Worm (Caenorhabditis elegans): ENCODE results near the gene cup-4.

cup-4 gene

DNA sequence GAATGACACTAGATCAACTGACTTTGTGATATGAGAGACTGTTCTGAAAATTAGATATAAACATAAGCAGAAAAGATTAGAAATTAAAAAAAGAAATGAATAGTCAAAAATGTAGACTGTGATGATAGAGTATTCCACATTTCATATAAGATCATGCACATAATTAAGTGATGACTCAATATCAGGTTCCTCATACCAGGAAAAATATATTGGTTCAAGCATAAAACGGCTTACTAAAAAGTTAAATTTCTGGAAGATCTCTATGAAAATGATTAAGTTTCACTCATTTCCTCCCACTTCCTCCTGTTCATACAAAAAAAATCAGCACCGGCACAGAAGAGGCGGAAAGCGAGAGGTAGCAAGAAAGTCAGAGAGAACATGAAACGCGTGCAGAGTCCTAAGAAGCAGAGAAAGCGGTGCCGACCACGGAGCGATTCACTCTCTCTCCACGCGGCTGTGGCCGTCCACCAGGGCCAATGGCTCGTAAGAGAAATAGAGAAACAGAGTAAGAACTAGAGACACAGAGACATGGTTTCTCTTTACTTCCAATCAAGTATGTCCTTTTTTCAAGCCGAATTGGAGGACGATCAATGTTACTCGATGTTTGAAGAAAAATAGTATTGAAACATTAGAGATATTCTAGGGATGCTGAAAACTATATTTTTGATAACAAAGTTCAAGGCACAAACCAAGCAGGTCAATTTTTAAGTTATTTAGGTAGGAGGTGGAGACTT lies 25.5 kb downstream of the cup-4 start, which contains the start of the genes ZK688.5 and fahd-1 (continued):
- TF ChIP-seq ama-1 (optimal IDR thresholded peaks at IDR 0.05) (no peak), ama-1 (GFP tag; optimal IDR thresholded peaks at IDR 0.05) (no peak), ztf-26 (tag; optimal IDR thresholded peaks at IDR 0.05) (peak; percentile 39), attf-6 (GFP tag; IDR thresholded peaks at IDR 0.05) (no peak), ets-4 (GFP tag; optimal IDR thresholded peaks at IDR 0.05) (no peak), egrh-3 (GFP tag; IDR thresholded peaks at IDR 0.05) (peak; percentile 24; the same call in 1 of the 2 replicates), sdz-38 (tag; optimal IDR thresholded peaks at IDR 0.05) (no peak), tbx-9 (tag; optimal IDR thresholded peaks at IDR 0.05; ENCODE audit: borderline replicate concordance) (no peak), ztf-22 (GFP tag; optimal IDR thresholded peaks at IDR 0.05) (no peak), aptf-2 (GFP tag; conservative IDR thresholded peaks at IDR 0.05) (no peak), bed-2 (GFP tag; IDR thresholded peaks at IDR 0.05) (no peak), dox-1 (GFP tag; IDR thresholded peaks at IDR 0.05) (no peak; the same call in 1 of the 2 replicates), B0019.2 (GFP tag; conservative IDR thresholded peaks at IDR 0.05) (no peak), T07F8.4 (tag; optimal IDR thresholded peaks at IDR 0.05) (no peak), hsf-1 (GFP tag; IDR thresholded peaks at IDR 0.05) (no peak), somi-1 (GFP tag; optimal IDR thresholded peaks at IDR 0.05) (peak; percentile 43), F37B4.10 (GFP tag; IDR thresholded peaks at IDR 0.05) (no peak), hmg-1.2 (GFP tag; IDR thresholded peaks at IDR 0.05) (peak; percentile 87; the same call in 1 of the 2 replicates), C06A6.2 (GFP tag; conservative IDR thresholded peaks at IDR 0.05) (0 out of 2 replicates have a peak, but pooled peaks have one; percentile 35), fkh-3 (tag; optimal IDR thresholded peaks at IDR 0.05) (no peak), zfh-2 (GFP tag; conservative IDR thresholded peaks at IDR 0.05) (no peak), sptf-2 (GFP tag; optimal IDR thresholded peaks at IDR 0.05) (no peak), snpc-4 (GFP tag; optimal IDR thresholded peaks at IDR 0.05) (no peak), snpc-4 (tag; optimal IDR thresholded peaks at IDR 0.05) (peak in 3 of 4 experiments; percentile 2 to 48 (median 12)), hmg-20 (GFP tag; IDR thresholded peaks at IDR 0.05) (no peak), hlh-26 (GFP tag; conservative IDR thresholded peaks at IDR 0.05) (no peak), zim-3 (tag; optimal IDR thresholded peaks at IDR 0.05) (no peak), snpc-1.3 (tag; optimal IDR thresholded peaks at IDR 0.05; ENCODE audit: insufficient read depth) (no peak), lsl-1 (GFP tag; optimal IDR thresholded peaks at IDR 0.05) (no peak), nfya-2 (GFP tag; IDR thresholded peaks at IDR 0.05) (no peak), xnd-1 (tag; optimal IDR thresholded peaks at IDR 0.05) (no peak), gei-17 (GFP tag; optimal IDR thresholded peaks at IDR 0.05) (no peak), snpc-3.4 (tag; optimal IDR thresholded peaks at IDR 0.05) (no peak)

- TF ChIP-seq let-526 (GFP tag; IDR thresholded peaks at IDR 0.05): no peak
- TF ChIP-seq nhr-120 (GFP tag; IDR thresholded peaks at IDR 0.05): no peak
- TF ChIP-seq hmg-20 (GFP tag; IDR thresholded peaks at IDR 0.05): no peak
- no peak for TF ChIP-seq nfya-2 (GFP tag; IDR thresholded peaks at IDR 0.05)
- no peak for TF ChIP-seq ceh-58 (GFP tag; IDR thresholded peaks at IDR 0.05)
- TF ChIP-seq pha-4 (tag; optimal IDR thresholded peaks at IDR 0.05): no peak
- no peak for TF ChIP-seq repo-1 (tag; optimal IDR thresholded peaks at IDR 0.05)
- TF ChIP-seq B0336.3 (GFP tag; IDR thresholded peaks at IDR 0.05): no peak
- no peak for TF ChIP-seq Y67H2A.10 (GFP tag; conservative IDR thresholded peaks at IDR 0.05)
- no peak for TF ChIP-seq lin-26 (GFP tag; IDR thresholded peaks at IDR 0.05)
- TF ChIP-seq egl-18 (GFP tag; IDR thresholded peaks at IDR 0.05): no peak
- no peak for TF ChIP-seq dpl-1 (GFP tag; optimal IDR thresholded peaks at IDR 0.05)
These were observed 26.0 kb downstream of the cup-4 start for ce11 chrIII:7892333-7892732.
